Worm (Caenorhabditis elegans): ENCODE data around the gene csc-1.

Gene csc-1

DNA sequence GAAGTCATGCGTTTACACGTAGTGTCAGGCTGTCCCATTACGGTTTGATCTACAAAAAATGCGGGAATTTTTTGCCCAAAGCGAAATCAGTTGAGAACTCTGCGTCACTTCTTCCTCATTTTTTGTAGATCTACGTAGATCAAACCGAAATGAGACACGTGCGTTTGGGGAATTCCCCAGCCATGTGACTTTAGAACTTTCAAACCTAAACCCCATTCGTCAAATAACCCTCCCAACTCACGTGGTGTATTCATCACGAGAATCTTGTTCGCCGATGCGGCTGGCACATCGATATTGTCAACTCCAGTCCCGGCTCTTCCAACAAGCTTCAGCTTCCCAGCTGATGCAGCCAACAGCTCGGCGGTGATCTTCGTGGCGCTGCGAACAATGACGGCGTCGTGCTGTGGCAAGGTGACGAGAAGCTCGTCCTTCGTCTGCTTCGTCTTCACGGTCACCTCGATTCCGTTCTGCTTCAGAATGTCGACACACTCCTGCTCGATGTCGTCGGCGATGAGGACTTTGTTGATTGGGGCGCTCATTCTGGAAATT is 41.3 kb downstream of the csc-1 start, which contains the start of gene phdh-1 (continued):
- TF ChIP-seq cebp-1 (GFP tag; IDR thresholded peaks at IDR 0.05) (no peak), cebp-1 (tag; optimal IDR thresholded peaks at IDR 0.05) (no peak), B0019.2 (GFP tag; conservative IDR thresholded peaks at IDR 0.05) (no peak), F23B12.7 (tag; optimal IDR thresholded peaks at IDR 0.05; ENCODE audit: insufficient read depth) (no peak), ccch-3 (GFP tag; optimal IDR thresholded peaks at IDR 0.05) (no peak), Y67H2A.10 (GFP tag; conservative IDR thresholded peaks at IDR 0.05) (no peak), mel-28 (tag; optimal IDR thresholded peaks at IDR 0.05; ENCODE audit: borderline replicate concordance) (no peak), ceh-79 (tag; optimal IDR thresholded peaks at IDR 0.05) (no peak), sptf-2 (GFP tag; optimal IDR thresholded peaks at IDR 0.05) (no peak), mxl-1 (tag; optimal IDR thresholded peaks at IDR 0.05) (no peak), snpc-4 (GFP tag; optimal IDR thresholded peaks at IDR 0.05) (no peak), snpc-4 (tag; optimal IDR thresholded peaks at IDR 0.05) (no peak), nfyb-1 (GFP tag; IDR thresholded peaks at IDR 0.05) (no peak), ztf-18 (tag; optimal IDR thresholded peaks at IDR 0.05) (no peak), F57A8.1 (GFP tag; optimal IDR thresholded peaks at IDR 0.05) (peak; percentile 23), nhr-90 (tag; optimal IDR thresholded peaks at IDR 0.05) (no peak), lin-26 (GFP tag; IDR thresholded peaks at IDR 0.05) (0 out of 2 replicates have a peak, but pooled peaks have one; percentile 15), lin-54 (GFP tag; optimal IDR thresholded peaks at IDR 0.05) (no peak), lsy-27 (tag; optimal IDR thresholded peaks at IDR 0.05; ENCODE audit: borderline replicate concordance, insufficient read depth) (no peak), zfh-2 (GFP tag; conservative IDR thresholded peaks at IDR 0.05) (peak; percentile 40; the same call in 1 of the 2 replicates)

DNA sequence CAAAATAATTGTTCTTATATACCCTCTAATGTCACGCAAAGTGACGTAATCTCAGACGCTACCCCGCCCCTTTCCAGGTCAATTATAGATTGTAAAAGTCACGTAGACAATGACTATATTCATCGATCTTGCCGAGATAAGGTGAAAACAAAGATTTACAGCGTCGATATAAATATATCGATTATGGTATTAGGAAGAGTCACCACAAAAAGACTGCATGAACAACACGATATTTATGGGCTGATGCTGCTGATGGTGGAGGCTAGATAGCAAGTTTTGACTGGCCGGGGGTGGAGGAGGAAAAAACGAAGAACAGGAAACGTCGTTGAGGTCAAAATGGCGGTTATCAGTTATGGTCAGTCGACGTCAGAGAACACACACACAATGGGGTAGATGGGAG is 41.8 kb downstream of the csc-1 start:
- TF ChIP-seq nhr-80 (tag; optimal IDR thresholded peaks at IDR 0.05) (peak; percentile 62), ZK185.1 (tag; optimal IDR thresholded peaks at IDR 0.05; ENCODE audit: poor library complexity, severe bottlenecking) (peak; percentile 5), ets-4 (GFP tag; optimal IDR thresholded peaks at IDR 0.05) (no peak), lin-40 (tag; optimal IDR thresholded peaks at IDR 0.05) (peak; percentile 29), D2030.7 (GFP tag; IDR thresholded peaks at IDR 0.05) (no peak), mxl-1 (tag; optimal IDR thresholded peaks at IDR 0.05) (no peak)

DNA sequence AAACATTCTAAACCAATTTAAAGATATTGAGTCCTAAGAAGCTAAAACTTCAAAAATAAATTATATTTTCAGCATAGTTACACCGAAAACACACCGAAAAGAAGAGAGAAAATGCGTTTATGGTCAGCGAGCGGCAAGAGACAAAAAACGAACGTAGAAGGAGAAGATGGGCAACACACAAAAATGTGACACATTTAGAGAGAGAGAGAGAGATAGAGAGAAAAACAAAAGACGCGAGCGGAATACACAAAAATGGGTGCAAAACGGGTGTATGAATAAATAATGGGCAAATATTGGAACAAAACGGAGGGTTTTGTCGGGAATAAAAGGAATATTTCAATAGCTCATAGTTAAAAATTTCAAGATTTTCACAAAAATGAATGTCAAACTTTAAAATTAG is 43.5 kb downstream of the csc-1 start:
- TF ChIP-seq let-526 (GFP tag; IDR thresholded peaks at IDR 0.05) (no peak), attf-5 (GFP tag; optimal IDR thresholded peaks at IDR 0.05) (peak; percentile 19), egl-18 (GFP tag; IDR thresholded peaks at IDR 0.05) (no peak), nfyb-1 (GFP tag; IDR thresholded peaks at IDR 0.05) (no peak), him-1 (tag; optimal IDR thresholded peaks at IDR 0.05) (no peak), hmg-1.2 (GFP tag; IDR thresholded peaks at IDR 0.05) (no peak), mcd-1 (GFP tag; IDR thresholded peaks at IDR 0.05) (no peak)

DNA sequence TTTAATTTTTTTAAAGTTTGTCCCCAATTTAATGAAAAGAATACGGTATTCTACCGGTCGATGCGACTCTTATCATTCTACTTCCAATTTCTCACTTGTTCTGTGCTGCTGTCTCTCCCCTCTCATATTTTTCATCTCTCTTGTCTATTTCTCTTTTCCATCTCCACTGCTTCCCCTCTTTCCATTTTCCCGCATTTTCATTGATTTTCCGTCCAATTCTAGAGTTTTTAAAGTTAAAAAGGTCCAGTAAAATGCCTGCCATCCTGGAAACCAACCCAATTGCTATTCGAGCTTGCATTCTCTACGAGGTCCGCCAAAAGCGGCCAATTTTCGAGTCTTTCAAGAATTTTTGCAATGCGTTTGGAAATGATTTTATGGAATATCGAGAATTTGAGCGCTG is 44.6 kb downstream of the csc-1 start, which contains the start of gene fbxa-167:
Gene fbxa-167, plus strand, starts transcription at position 179 of the 400 bp plus-strand sequence.
- TF ChIP-seq hmg-1.2 (GFP tag; IDR thresholded peaks at IDR 0.05) = peak; percentile 58; the same call in 1 of the 2 replicates
- no peak for TF ChIP-seq repo-1 (tag; optimal IDR thresholded peaks at IDR 0.05)
